Worm (Caenorhabditis elegans): ENCODE measurements around the gene F46B3.16.

ce11 chrV:20594746-20595145, 39.7 kb upstream of the F46B3.16 start, which contains the start of gene F26F2.10:
- no peak for TF ChIP-seq nhr-6 (tag; optimal IDR thresholded peaks at IDR 0.05)
- TF ChIP-seq ama-1 (optimal IDR thresholded peaks at IDR 0.05), result no peak
- no peak for TF ChIP-seq lsy-2 (tag; optimal IDR thresholded peaks at IDR 0.05)
- no peak for TF ChIP-seq elt-1 (tag; optimal IDR thresholded peaks at IDR 0.05)
- no peak for TF ChIP-seq nhr-237 (tag; optimal IDR thresholded peaks at IDR 0.05)
- no peak for TF ChIP-seq lin-13 (GFP tag; optimal IDR thresholded peaks at IDR 0.05)
- TF ChIP-seq aly-2 (tag; optimal IDR thresholded peaks at IDR 0.05), result no peak
- TF ChIP-seq nhr-25 (tag; optimal IDR thresholded peaks at IDR 0.05), result no peak
- no peak for TF ChIP-seq lin-11 (tag; optimal IDR thresholded peaks at IDR 0.05)
- TF ChIP-seq R02D3.7 (tag; optimal IDR thresholded peaks at IDR 0.05), result no peak

All from whole organism, L2 larva.